Worm (Caenorhabditis elegans) whole organism, L2 larva: ENCODE measurements around the gene str-150.

ENCODE experiments used
- ZK546.5 ChIP-seq: sonication (generic microtip); optimal IDR thresholded peaks from 2 replicates; lab custom pipeline; 2017; ENCODE audit warnings: missing biosample characterization, missing genetic modification characterization
- blmp-1 ChIP-seq: sonication (generic microtip); optimal IDR thresholded peaks from 2 replicates; lab custom pipeline; 2017; ENCODE audit warnings: missing genetic modification characterization, mild to moderate bottlenecking, missing compliant biosample characterization, antibody characterized with exemption, moderate library complexity; ENCODE audit not compliant: insufficient read depth
- egl-27 ChIP-seq: sonication (generic microtip); optimal IDR thresholded peaks from 3 replicates; lab custom pipeline; 2017; ENCODE audit warnings: missing biosample characterization, missing genetic modification reagents, missing genetic modification characterization
- lin-11 ChIP-seq: fragments of 150-350 bp; sonication (generic microtip); optimal IDR thresholded peaks from 2 replicates; lab custom pipeline; 2014; ENCODE audit warnings: missing biosample characterization, missing genetic modification characterization, inconsistent platforms, mixed read lengths
- lin-39 ChIP-seq: fragments of 150-350 bp; optimal IDR thresholded peaks from 2 replicates; lab custom pipeline; 2014; ENCODE audit warnings: missing biosample characterization, missing genetic modification reagents, missing genetic modification characterization
- mab-5 ChIP-seq: fragments of 150-350 bp; optimal IDR thresholded peaks from 2 replicates; lab custom pipeline; 2014; ENCODE audit warnings: missing biosample characterization, missing genetic modification characterization
- nhr-10 ChIP-seq: sonication (generic microtip); optimal IDR thresholded peaks from 2 replicates; lab custom pipeline; 2017; ENCODE audit warnings: missing biosample characterization, missing genetic modification characterization
- nhr-237 ChIP-seq: fragments of 150-350 bp; optimal IDR thresholded peaks from 2 replicates; lab custom pipeline; 2014; ENCODE audit warnings: missing biosample characterization, missing genetic modification characterization
- unc-39 ChIP-seq: fragments of 150-350 bp; optimal IDR thresholded peaks from 2 replicates; lab custom pipeline; 2014; ENCODE audit warnings: missing biosample characterization, missing genetic modification characterization
- zag-1 ChIP-seq: fragments of 150-350 bp; optimal IDR thresholded peaks from 2 replicates; lab custom pipeline; 2014; ENCODE audit warnings: missing biosample characterization, missing genetic modification characterization

ce11 chrV:16617462-16617861, 34.4 kb downstream of the str-150 start, which contains the start of gene Y70C5A.4:
- TF ChIP-seq zag-1 (tag; lab: Kevin White, UChicago) (no peak), blmp-1 (tag; lab: Kevin White, UChicago) (no peak), lin-11 (no peak), ZK546.5 (no peak), lin-39 (tag; lab: Kevin White, UChicago) (no peak), unc-39 (tag; lab: Kevin White, UChicago) (no peak), mab-5 (tag; lab: Kevin White, UChicago) (no peak), nhr-237 (no peak), egl-27 (tag; lab: Kevin White, UChicago) (no peak), nhr-10 (tag; lab: Kevin White, UChicago) (no peak)
